Worm (Caenorhabditis elegans): ENCODE data around the gene cyp-37A1.

The cyp-37A1 gene

ce11 chrII:14018192-14018591, 1.4 kb upstream of the cyp-37A1 start (continued):
- no peak for TF ChIP-seq ceh-28 (tag; optimal IDR thresholded peaks at IDR 0.05)
- peak; percentile 70 for TF ChIP-seq Y48G9A.11 (GFP tag; IDR thresholded peaks at IDR 0.05)
- no peak for TF ChIP-seq dmd-9 (GFP tag; IDR thresholded peaks at IDR 0.05)
- peak; percentile 45 for TF ChIP-seq gei-8 (GFP tag; optimal IDR thresholded peaks at IDR 0.05)
- peak; percentile 96 for TF ChIP-seq dve-1 (tag; optimal IDR thresholded peaks at IDR 0.05; ENCODE audit: insufficient read depth)
- no peak for TF ChIP-seq R02D3.7 (tag; optimal IDR thresholded peaks at IDR 0.05)
- TF ChIP-seq daf-19 (GFP tag; conservative IDR thresholded peaks at IDR 0.05), result no peak
- no peak for TF ChIP-seq zip-11 (GFP tag; IDR thresholded peaks at IDR 0.05)
- peak; percentile 28 for TF ChIP-seq nhr-28 (tag; optimal IDR thresholded peaks at IDR 0.05)
- no peak for TF ChIP-seq nhr-10 (tag; optimal IDR thresholded peaks at IDR 0.05)
- TF ChIP-seq T26A8.4 (GFP tag; IDR thresholded peaks at IDR 0.05), result peak; percentile 87
- TF ChIP-seq ceh-32 (tag; optimal IDR thresholded peaks at IDR 0.05; ENCODE audit: poor library complexity), result no peak
- no peak for TF ChIP-seq Y105C5A.15 (GFP tag; IDR thresholded peaks at IDR 0.05)
- no peak for TF ChIP-seq nhr-76 (tag; optimal IDR thresholded peaks at IDR 0.05)
- TF ChIP-seq set-16 (GFP tag; IDR thresholded peaks at IDR 0.05), result peak; percentile 53
- peak; percentile 64; the same call in 1 of the 2 replicates for TF ChIP-seq zfp-3 (GFP tag; conservative IDR thresholded peaks at IDR 0.05)
- peak; percentile 1 for TF ChIP-seq aha-1 (tag)
- no peak for TF ChIP-seq unc-39 (tag; optimal IDR thresholded peaks at IDR 0.05)
- TF ChIP-seq daf-12 (tag; optimal IDR thresholded peaks at IDR 0.05), result no peak
- no peak; the same call in 1 of the 2 replicates for TF ChIP-seq D1046.2 (GFP tag; IDR thresholded peaks at IDR 0.05)
- TF ChIP-seq ceh-20 (GFP tag; IDR thresholded peaks at IDR 0.05), result peak; percentile 70; the same call in 1 of the 2 replicates
- TF ChIP-seq ctbp-1 (GFP tag; IDR thresholded peaks at IDR 0.05), result peak; percentile 71
- TF ChIP-seq dmd-8 (GFP tag; IDR thresholded peaks at IDR 0.05), result no peak
- peak; percentile 81 for TF ChIP-seq hlh-30 (tag; optimal IDR thresholded peaks at IDR 0.05; ENCODE audit: insufficient read depth)
- no peak for TF ChIP-seq tag-97 (GFP tag; IDR thresholded peaks at IDR 0.05)
- TF ChIP-seq ztf-7 (tag; optimal IDR thresholded peaks at IDR 0.05), result peak; percentile 75
- TF ChIP-seq lsy-2 (tag; optimal IDR thresholded peaks at IDR 0.05), result peak in 1 of 2 experiments; percentile 80
- no peak for TF ChIP-seq F44E2.7 (GFP tag; IDR thresholded peaks at IDR 0.05)
- peak; percentile 99 for TF ChIP-seq ama-1 (optimal IDR thresholded peaks at IDR 0.05)
- peak; percentile 70 for TF ChIP-seq nhr-77 (tag; optimal IDR thresholded peaks at IDR 0.05)
- TF ChIP-seq cey-2 (tag; optimal IDR thresholded peaks at IDR 0.05; ENCODE audit: borderline replicate concordance, insufficient read depth), result no peak
- TF ChIP-seq php-3 (GFP tag; IDR thresholded peaks at IDR 0.05), result peak; percentile 69; the same call in 1 of the 2 replicates
- TF ChIP-seq rbr-2 (tag; optimal IDR thresholded peaks at IDR 0.05), result peak; percentile 66
- TF ChIP-seq lin-29 (GFP tag; IDR thresholded peaks at IDR 0.05), result no peak
- TF ChIP-seq zfp-2 (tag; optimal IDR thresholded peaks at IDR 0.05), result no peak
- TF ChIP-seq F26F4.8 (GFP tag; conservative IDR thresholded peaks at IDR 0.05), result no peak
- peak; percentile 77 for TF ChIP-seq spr-3 (GFP tag; optimal IDR thresholded peaks at IDR 0.05)
- no peak for TF ChIP-seq ceh-82 (tag; optimal IDR thresholded peaks at IDR 0.05)

ce11 chrII:14014637-14015036, 2.1 kb downstream of the cyp-37A1 start:
- TF ChIP-seq lsy-2 (tag; optimal IDR thresholded peaks at IDR 0.05) (no peak), nhr-11 (tag; optimal IDR thresholded peaks at IDR 0.05) (no peak), unc-62 (GFP tag; optimal IDR thresholded peaks at IDR 0.05 in 1 of 2) (no peak), unc-62 (tag; optimal IDR thresholded peaks at IDR 0.05) (no peak), pha-4 (GFP tag; IDR thresholded peaks at IDR 0.05) (no peak), pha-4 (tag; optimal IDR thresholded peaks at IDR 0.05) (no peak), F10B5.3 (tag; optimal IDR thresholded peaks at IDR 0.05) (no peak), vab-7 (GFP tag; IDR thresholded peaks at IDR 0.05) (no peak), nhr-48 (tag; optimal IDR thresholded peaks at IDR 0.05) (no peak), ZK337.2 (GFP tag; IDR thresholded peaks at IDR 0.05) (no peak), zfp-3 (GFP tag; conservative IDR thresholded peaks at IDR 0.05) (no peak), lin-1 (GFP tag; IDR thresholded peaks at IDR 0.05) (no peak), mdl-1 (tag; optimal IDR thresholded peaks at IDR 0.05) (no peak), saeg-2 (GFP tag; IDR thresholded peaks at IDR 0.05) (no peak), F44E2.7 (GFP tag; IDR thresholded peaks at IDR 0.05) (0 out of 2 replicates have a peak, but pooled peaks have one; percentile 29), egl-43 (GFP tag; IDR thresholded peaks at IDR 0.05) (no peak), ceh-44 (GFP tag; IDR thresholded peaks at IDR 0.05) (no peak), gei-8 (GFP tag; optimal IDR thresholded peaks at IDR 0.05) (no peak), dpl-1 (GFP tag; optimal IDR thresholded peaks at IDR 0.05) (no peak), aha-1 (tag) (peak; percentile 93)
